Worm (Caenorhabditis elegans): ENCODE results near the gene gdi-1.
A peak's percentile ranks its signal among the peaks of the same experiment; 100 is the strongest.

gdi-1 gene

DNA sequence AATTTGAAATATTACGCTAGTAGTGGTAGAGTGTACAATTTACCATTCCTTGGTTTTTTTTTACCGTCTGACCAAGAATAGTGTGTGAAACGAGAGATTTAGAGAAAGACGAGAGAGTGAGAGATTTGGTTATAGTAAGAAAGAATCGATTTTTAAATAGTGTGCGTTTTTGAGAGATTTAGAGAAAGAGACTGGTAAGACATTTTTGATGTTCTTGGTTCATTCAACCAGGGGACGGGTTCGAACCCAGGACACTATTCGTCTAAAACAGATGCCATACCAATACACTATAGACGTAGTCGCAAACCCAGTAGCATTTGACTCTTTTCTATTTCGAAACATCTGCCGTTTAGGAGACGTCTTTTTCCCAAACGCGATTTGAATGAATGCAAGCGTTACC, 45.4 kb upstream of the gdi-1 start (continued):
- TF ChIP-seq snpc-4 (GFP tag; optimal IDR thresholded peaks at IDR 0.05): peak; percentile 90
- peak; percentile 72 to 97 (median 94) for TF ChIP-seq snpc-4 (tag; optimal IDR thresholded peaks at IDR 0.05)
- TF ChIP-seq somi-1 (GFP tag; optimal IDR thresholded peaks at IDR 0.05): peak; percentile 64
- TF ChIP-seq lin-26 (GFP tag; IDR thresholded peaks at IDR 0.05): no peak
- TF ChIP-seq aptf-3 (GFP tag; IDR thresholded peaks at IDR 0.05): no peak
- TF ChIP-seq dpff-1 (tag; optimal IDR thresholded peaks at IDR 0.05): peak; percentile 60
- no peak for TF ChIP-seq F10E7.11 (tag; optimal IDR thresholded peaks at IDR 0.05)
- TF ChIP-seq bed-2 (GFP tag; IDR thresholded peaks at IDR 0.05): no peak
- TF ChIP-seq tlf-1 (GFP tag; optimal IDR thresholded peaks at IDR 0.05): peak; percentile 43
- no peak for TF ChIP-seq sdz-38 (tag; optimal IDR thresholded peaks at IDR 0.05)
- peak; percentile 59 for TF ChIP-seq F22D6.2 (tag; optimal IDR thresholded peaks at IDR 0.05)
- TF ChIP-seq ceh-58 (GFP tag; IDR thresholded peaks at IDR 0.05): no peak
- peak; percentile 94 for TF ChIP-seq lin-40 (tag; optimal IDR thresholded peaks at IDR 0.05)
- peak; percentile 62; the same call in 1 of the 2 replicates for TF ChIP-seq lir-1 (GFP tag; conservative IDR thresholded peaks at IDR 0.05)
- peak; percentile 60 for TF ChIP-seq hrde-1 (tag; optimal IDR thresholded peaks at IDR 0.05; ENCODE audit: borderline replicate concordance)
- TF ChIP-seq Y95B8A.8 (GFP tag; IDR thresholded peaks at IDR 0.05): 0 out of 2 replicates have a peak, but pooled peaks have one; percentile 18
- peak; percentile 72 for TF ChIP-seq rcor-1 (GFP tag; IDR thresholded peaks at IDR 0.05)
- no peak for TF ChIP-seq lsy-27 (tag; optimal IDR thresholded peaks at IDR 0.05; ENCODE audit: borderline replicate concordance, insufficient read depth)
- peak; percentile 31 for TF ChIP-seq nhr-90 (tag; optimal IDR thresholded peaks at IDR 0.05)
- TF ChIP-seq D2030.7 (GFP tag; IDR thresholded peaks at IDR 0.05): peak; percentile 72
- no peak for TF ChIP-seq egl-44 (GFP tag; IDR thresholded peaks at IDR 0.05)
- TF ChIP-seq unc-130 (GFP tag; optimal IDR thresholded peaks at IDR 0.05): no peak
- TF ChIP-seq aptf-2 (GFP tag; conservative IDR thresholded peaks at IDR 0.05): no peak
- no peak for TF ChIP-seq dox-1 (GFP tag; IDR thresholded peaks at IDR 0.05)
- 0 out of 2 replicates have a peak, but pooled peaks have one; percentile 12 for TF ChIP-seq madf-8 (GFP tag; conservative IDR thresholded peaks at IDR 0.05)
- no peak for TF ChIP-seq ztf-6 (GFP tag; IDR thresholded peaks at IDR 0.05)
- peak; percentile 79 for TF ChIP-seq B0261.1 (tag; optimal IDR thresholded peaks at IDR 0.05)
- TF ChIP-seq tbp1 (GFP tag; optimal IDR thresholded peaks at IDR 0.05): peak; percentile 90
- no peak for TF ChIP-seq pha-4 (tag; optimal IDR thresholded peaks at IDR 0.05)
- TF ChIP-seq mcd-1 (GFP tag; IDR thresholded peaks at IDR 0.05): peak; percentile 65; the same call in 1 of the 2 replicates
- TF ChIP-seq repo-1 (tag; optimal IDR thresholded peaks at IDR 0.05): peak; percentile 78
- no peak for TF ChIP-seq F57A8.1 (GFP tag; optimal IDR thresholded peaks at IDR 0.05)
- no peak for TF ChIP-seq him-1 (tag; optimal IDR thresholded peaks at IDR 0.05)
- TF ChIP-seq hmg-20 (GFP tag; IDR thresholded peaks at IDR 0.05): no peak
- TF ChIP-seq lin-35 (GFP tag; optimal IDR thresholded peaks at IDR 0.05): peak in 1 of 3 experiments; percentile 80
- TF ChIP-seq B0035.1 (tag; optimal IDR thresholded peaks at IDR 0.05): peak; percentile 66
- no peak for TF ChIP-seq zfh-2 (GFP tag; conservative IDR thresholded peaks at IDR 0.05)
- no peak for TF ChIP-seq let-526 (GFP tag; IDR thresholded peaks at IDR 0.05)
- no peak for TF ChIP-seq fkh-3 (tag; optimal IDR thresholded peaks at IDR 0.05)
- no peak for TF ChIP-seq F57C9.4 (tag; optimal IDR thresholded peaks at IDR 0.05)
- no peak for TF ChIP-seq bed-1 (GFP tag; IDR thresholded peaks at IDR 0.05)
- no peak for TF ChIP-seq madf-3 (GFP tag; IDR thresholded peaks at IDR 0.05)
- no peak for TF ChIP-seq nfyb-1 (GFP tag; IDR thresholded peaks at IDR 0.05)

Data from whole organism, young adult.